Fruit fly (Drosophila melanogaster): ENCODE measurements around the gene RpS14a.

RpS14a gene

DNA sequence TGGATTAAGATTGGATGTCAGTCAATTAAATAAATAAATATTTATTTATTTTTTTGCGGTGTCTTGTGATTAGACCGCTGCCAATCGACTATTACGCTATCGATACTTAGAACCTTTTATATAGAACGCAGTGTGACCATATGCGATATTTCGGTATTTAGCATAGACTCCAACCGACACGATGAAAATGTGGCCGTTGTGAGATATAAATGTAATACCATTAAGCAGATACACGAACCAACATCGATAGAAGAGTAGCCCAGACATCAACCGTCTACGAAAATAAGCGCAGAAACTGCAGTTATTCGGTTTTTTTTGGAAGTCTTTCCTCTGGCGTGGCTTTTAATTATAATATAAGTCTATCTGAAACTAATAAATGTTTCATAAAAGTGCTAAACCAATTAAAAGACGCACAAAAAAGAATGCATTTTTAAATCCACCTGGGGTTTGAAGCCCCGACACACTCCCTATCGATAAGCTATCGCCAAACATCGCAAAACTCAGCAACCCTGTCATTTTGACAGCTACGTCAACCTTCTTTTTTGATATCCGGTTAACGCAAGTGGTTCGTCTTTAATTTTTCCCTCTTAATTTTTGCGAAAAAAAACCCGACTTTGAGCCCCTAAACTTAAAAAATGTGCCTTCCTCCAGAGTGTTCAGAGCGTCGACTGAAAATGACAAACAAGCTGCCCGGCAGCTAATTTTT, at the start of gene RpS14a, which contains the start of gene Dhdds:
TSS of gene RpS14a (plus strand) at position 533 of the 706 bp plus-strand sequence.
TSS of gene Dhdds (minus strand) at position 142 of the 706 bp plus-strand sequence.
- TF ChIP-seq insv (optimal IDR thresholded peaks at IDR 0.05): no peak
- TF ChIP-seq h (optimal IDR thresholded peaks at IDR 0.05): no peak
- TF ChIP-seq Sin3A (optimal IDR thresholded peaks at IDR 0.05): no peak
- no peak for TF ChIP-seq psq (optimal IDR thresholded peaks at IDR 0.05)
- TF ChIP-seq Myc (optimal IDR thresholded peaks at IDR 0.05): no peak
- TF ChIP-seq ttk (optimal IDR thresholded peaks at IDR 0.05): no peak

DNA sequence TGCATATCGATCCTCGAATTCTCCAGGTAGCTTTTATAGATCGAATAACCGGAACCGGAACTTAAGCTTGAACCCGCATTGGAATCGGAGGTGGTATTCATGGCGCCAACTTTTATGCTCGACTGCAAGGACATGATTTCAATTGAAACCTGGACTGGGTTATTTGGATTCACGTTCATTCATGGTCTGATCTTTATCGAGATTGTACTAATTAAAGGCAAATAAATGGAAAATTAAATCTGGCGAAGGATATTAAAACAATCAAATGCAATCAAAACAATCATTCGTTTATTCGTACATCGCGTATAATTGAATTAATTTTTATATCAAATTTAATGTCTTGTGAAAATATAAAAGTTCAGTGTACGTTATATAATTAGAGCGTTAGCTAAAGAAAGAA, 49.6 kb upstream of the RpS14a start, which contains the start of gene Ir7f:
TSS of gene Ir7f (minus strand) at position 101 of the 400 bp plus-strand sequence.
- TF ChIP-seq h (optimal IDR thresholded peaks at IDR 0.05): no peak
- TF ChIP-seq ttk (optimal IDR thresholded peaks at IDR 0.05): no peak
- no peak for TF ChIP-seq insv (optimal IDR thresholded peaks at IDR 0.05)
- TF ChIP-seq Sin3A (optimal IDR thresholded peaks at IDR 0.05): no peak
- no peak for TF ChIP-seq Myc (optimal IDR thresholded peaks at IDR 0.05)
- no peak for TF ChIP-seq psq (optimal IDR thresholded peaks at IDR 0.05)

DNA sequence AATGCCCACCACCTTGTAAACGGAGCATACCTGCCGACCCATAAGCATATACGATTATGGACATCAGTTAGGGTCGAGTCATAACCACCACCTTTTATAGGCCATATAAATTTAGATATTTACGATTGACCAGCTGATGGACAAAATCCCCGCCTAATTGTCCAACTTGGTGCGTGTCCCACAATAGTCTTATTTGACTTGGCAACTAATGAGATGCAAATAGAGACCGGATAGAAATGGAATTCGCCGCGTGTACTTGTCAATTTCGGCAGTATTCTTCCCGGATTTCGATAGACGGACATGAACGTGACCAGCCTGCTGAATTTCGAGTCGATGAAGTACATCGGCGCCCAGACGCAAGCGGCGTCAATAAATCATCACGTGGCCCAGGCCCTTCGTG, 49.2 kb upstream of the RpS14a start, which contains the start of gene Ir7g:
TSS of gene Ir7g (plus strand) at position 301 of the 400 bp plus-strand sequence.
- TF ChIP-seq Sin3A (optimal IDR thresholded peaks at IDR 0.05): no peak
- no peak for TF ChIP-seq h (optimal IDR thresholded peaks at IDR 0.05)
- TF ChIP-seq Myc (optimal IDR thresholded peaks at IDR 0.05): no peak
- TF ChIP-seq ttk (optimal IDR thresholded peaks at IDR 0.05): no peak
- TF ChIP-seq insv (optimal IDR thresholded peaks at IDR 0.05): no peak
- no peak for TF ChIP-seq psq (optimal IDR thresholded peaks at IDR 0.05)

DNA sequence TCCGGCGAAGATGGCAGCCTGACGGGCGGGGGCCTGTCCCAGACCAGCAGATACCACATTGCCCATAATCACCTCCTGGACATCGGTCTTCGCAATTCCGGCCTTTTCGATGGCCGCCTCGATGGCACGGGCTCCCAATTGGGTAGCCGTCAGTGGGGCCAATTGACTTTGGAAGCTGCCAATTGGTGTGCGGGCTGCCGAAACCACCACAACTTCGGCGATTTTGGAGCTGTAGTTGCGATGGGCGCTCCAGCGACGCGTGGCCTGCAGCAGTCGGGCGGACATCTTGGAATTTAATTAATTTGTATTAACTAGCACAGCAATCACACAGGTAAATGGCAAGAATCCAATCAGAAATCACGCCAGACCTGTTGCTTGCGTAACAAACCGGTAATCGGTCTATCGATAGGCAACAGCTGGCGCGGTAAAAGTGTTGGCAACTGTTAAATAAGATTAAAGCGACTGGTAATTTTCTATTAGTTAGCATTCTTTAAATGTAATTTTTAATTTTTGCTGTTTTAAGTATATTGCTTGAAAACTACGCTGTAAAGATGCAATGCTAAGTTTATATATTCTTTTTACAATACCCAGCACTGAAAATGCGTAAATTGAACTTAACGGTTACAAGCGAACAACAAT, 45.0 kb upstream of the RpS14a start, which contains the start of gene Acat1:
TSS of gene Acat1 (minus strand) at position 400 of the 639 bp plus-strand sequence.
- TF ChIP-seq insv (optimal IDR thresholded peaks at IDR 0.05) (no peak), Myc (optimal IDR thresholded peaks at IDR 0.05) (no peak), ttk (optimal IDR thresholded peaks at IDR 0.05) (no peak), psq (optimal IDR thresholded peaks at IDR 0.05) (no peak), Sin3A (optimal IDR thresholded peaks at IDR 0.05) (no peak), h (optimal IDR thresholded peaks at IDR 0.05) (no peak)

DNA sequence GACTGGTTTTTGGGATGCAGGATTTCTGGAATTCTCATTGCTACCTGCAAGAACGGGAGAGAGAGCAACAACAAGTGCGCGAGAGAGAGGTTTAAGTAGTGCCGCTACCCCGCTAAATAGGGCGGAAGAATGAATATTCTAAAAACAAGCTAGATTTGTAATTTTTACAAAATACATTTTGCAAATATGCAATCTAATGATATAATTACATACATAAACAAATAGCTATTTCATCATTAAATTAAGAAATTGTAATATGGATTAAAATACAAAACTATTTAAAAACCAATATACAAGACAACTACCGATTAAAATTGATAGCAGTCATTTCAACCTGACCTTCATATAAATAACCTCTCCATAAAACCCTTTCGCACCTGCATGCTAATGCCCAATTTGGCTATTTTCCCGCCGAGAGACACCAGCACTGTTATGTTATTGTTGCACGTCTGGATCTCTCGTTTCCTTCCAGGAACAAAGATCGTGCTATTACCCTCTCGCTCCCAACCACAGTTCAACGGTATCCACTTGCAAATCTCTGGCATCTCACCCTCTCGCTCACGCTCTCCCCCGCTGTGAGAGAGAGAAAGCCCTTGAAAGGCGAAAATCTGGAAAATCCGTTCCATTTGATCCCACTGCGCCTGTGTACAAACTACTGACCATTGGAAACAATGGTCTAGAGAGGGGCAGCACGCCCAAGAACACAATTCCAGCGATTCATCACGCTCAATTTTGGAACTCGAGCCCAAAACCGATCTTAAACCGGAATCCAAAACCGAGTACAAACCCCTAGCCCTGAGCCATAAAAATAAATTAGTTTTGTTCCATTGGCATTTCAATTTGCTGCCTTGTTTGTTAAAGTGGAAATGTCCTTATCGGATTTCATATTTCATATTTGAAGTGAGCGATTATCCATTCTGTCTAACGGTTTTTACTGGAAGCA, 41.7 kb upstream of the RpS14a start, which contains the start of gene Nek2:
TSS of gene Nek2 (minus strand) at position 51 of the 943 bp plus-strand sequence.
- TF ChIP-seq psq (optimal IDR thresholded peaks at IDR 0.05) (no peak), ttk (optimal IDR thresholded peaks at IDR 0.05) (no peak), insv (optimal IDR thresholded peaks at IDR 0.05) (no peak), h (optimal IDR thresholded peaks at IDR 0.05) (no peak), Myc (optimal IDR thresholded peaks at IDR 0.05) (no peak), Sin3A (optimal IDR thresholded peaks at IDR 0.05) (no peak)

DNA sequence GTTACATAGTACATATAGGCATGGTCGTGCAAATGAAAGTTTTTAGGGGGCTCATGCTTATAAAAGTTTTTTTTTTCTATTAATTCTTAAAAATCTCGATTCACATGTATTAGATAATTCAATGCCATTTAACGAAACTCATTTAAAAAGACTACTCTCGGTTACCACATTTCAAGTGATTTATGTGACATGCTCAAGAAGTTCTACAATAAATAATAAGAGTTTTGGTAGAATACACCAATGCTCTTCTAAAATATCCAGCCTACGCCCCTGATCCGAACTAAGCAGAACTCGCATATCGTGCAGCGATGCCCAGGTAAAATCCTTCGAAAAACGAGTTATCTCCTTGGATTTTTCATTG, 41.0 kb upstream of the RpS14a start:
- TF ChIP-seq h (optimal IDR thresholded peaks at IDR 0.05) (no peak), insv (optimal IDR thresholded peaks at IDR 0.05) (no peak), Myc (optimal IDR thresholded peaks at IDR 0.05) (no peak), psq (optimal IDR thresholded peaks at IDR 0.05) (no peak), Sin3A (optimal IDR thresholded peaks at IDR 0.05) (no peak), ttk (optimal IDR thresholded peaks at IDR 0.05) (no peak)

DNA sequence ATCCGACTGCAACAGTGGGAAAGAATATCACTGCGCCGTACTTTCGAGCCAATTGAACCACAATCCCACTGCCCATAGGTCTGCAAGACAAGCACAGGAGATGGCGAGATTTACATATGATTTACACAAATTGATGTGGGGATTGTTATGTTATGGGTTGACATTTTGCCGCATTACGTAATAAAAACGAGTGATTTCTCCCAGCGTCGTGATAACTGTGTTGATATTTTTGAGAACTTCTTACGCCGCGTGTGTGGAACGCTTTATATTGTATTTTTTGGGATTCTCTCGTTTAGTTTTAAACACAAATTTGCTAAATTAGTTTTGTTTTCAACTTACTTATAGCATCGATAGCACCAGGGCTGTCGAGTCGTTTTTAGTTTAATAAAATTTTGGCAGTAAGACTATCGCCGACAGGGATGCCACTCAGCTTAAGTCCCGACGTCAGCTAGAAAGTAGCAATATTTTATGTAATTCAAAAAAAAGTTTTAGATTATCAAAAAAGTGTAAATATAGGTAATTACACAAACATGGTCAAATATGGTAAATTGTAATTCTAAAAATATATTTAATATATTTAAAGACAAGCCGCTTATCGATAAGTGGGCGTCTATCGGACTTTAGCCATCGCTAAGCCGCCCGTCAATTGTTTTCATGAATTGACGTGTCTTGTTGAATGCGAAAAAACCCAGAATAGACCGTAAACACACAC, 40.0 kb upstream of the RpS14a start, which contains the start of the genes CG45089, ND-MNLL and p115:
TSS of gene CG45089 (minus strand) at position 388 of the 712 bp plus-strand sequence.
TSS of gene ND-MNLL (minus strand) at position 388 of the 712 bp plus-strand sequence.
TSS of gene p115 (plus strand) at position 621 of the 712 bp plus-strand sequence.
- no peak for TF ChIP-seq psq (optimal IDR thresholded peaks at IDR 0.05)
- TF ChIP-seq Sin3A (optimal IDR thresholded peaks at IDR 0.05): no peak
- no peak for TF ChIP-seq h (optimal IDR thresholded peaks at IDR 0.05)

DNA sequence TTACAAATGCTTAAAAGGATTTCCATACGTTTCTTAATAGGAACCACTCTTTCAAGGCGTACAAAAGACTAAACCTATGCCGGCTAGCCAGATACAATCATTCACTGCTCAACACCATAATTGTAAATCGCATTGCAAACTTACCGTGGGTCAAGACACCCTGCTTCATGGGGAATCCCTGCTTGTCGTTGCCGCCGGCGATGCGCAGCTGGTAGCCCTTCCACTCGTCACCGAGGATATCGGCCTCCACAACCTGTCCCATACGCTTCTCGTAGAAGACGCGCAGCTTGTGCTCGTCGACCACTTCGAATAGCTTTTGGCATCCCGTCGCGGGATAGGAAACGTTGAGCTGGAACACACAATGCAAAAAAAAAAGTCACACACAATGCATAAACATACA, 32.9 kb upstream of the RpS14a start:
- TF ChIP-seq psq (optimal IDR thresholded peaks at IDR 0.05): no peak
- TF ChIP-seq Sin3A (optimal IDR thresholded peaks at IDR 0.05): no peak
- TF ChIP-seq h (optimal IDR thresholded peaks at IDR 0.05): no peak
- no peak for TF ChIP-seq insv (optimal IDR thresholded peaks at IDR 0.05)
- no peak for TF ChIP-seq Myc (optimal IDR thresholded peaks at IDR 0.05)
- TF ChIP-seq ttk (optimal IDR thresholded peaks at IDR 0.05): no peak

DNA sequence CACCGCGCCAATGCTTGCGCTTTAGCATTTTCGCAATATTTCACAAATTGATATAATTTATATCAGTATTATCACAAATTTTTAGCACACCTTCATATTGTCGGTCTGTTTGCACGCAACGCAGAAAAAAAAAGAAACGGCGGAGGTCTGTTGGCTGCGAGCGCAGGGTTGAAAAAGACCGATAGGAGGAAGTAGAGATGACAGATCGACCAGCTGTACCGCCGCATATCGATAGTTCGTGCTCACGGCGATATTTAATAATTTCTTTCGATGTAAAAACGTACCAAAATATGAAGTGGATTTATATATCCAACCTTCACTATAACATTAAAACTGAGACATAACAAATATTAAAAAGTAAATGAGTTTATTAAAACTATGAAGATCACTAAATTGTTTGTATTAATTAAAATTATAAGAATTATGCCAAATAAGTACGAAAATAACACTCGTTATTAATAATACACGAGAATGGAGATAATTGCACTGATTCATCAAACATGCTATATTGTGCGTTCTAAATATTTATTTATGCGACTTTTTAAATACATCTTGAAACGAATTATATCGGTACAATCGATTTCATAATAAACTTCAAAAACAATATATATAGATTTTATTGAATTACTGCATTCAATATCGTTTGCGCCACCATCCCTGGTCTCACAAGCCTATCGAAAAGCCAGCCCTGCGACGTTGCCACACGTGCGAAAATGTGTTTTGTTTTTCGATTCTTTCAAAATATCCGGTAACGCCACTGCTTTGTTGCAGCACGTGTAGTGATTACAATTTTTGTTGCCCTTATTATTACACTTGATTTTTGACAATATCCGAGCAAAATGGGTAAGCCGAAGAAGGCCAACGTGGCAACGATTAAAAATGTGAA, 32.1 kb upstream of the RpS14a start, which contains the start of the genes RpS6 and bys:
TSS of gene RpS6 (minus strand) at position 179 of the 886 bp plus-strand sequence.
TSS of gene bys (plus strand) at position 728 of the 886 bp plus-strand sequence.
- no peak for TF ChIP-seq ttk (optimal IDR thresholded peaks at IDR 0.05)
- no peak for TF ChIP-seq Myc (optimal IDR thresholded peaks at IDR 0.05)
- TF ChIP-seq insv (optimal IDR thresholded peaks at IDR 0.05): no peak
- no peak for TF ChIP-seq h (optimal IDR thresholded peaks at IDR 0.05)
- no peak for TF ChIP-seq Sin3A (optimal IDR thresholded peaks at IDR 0.05)
- TF ChIP-seq psq (optimal IDR thresholded peaks at IDR 0.05): no peak
